Worm (Caenorhabditis elegans) whole organism, young adult: ENCODE results near the gene svh-2.
A peak's percentile ranks its signal among the peaks of the same experiment; 100 is the strongest.

ENCODE experiments used
- B0019.2 ChIP-seq: fragments of 200-800 bp; sonication (Bioruptor generic); conservative IDR thresholded peaks from 2 replicates; pipeline ENCODE4 v1.3.6; 2022; ENCODE audit warnings: missing genetic modification reagents, missing genetic modification characterization, missing compliant biosample characterization
- F37B4.10 ChIP-seq: fragments of 200-800 bp; sonication (Bioruptor generic); IDR thresholded peaks from 2 replicates; pipeline ENCODE4 v1.3.6; 2022; ENCODE audit warnings: missing genetic modification characterization, missing compliant biosample characterization
- F39B2.1 ChIP-seq: fragments of 200-800 bp; sonication (Bioruptor generic); IDR thresholded peaks from 2 replicates; pipeline ENCODE4 v1.3.6; 2022; ENCODE audit warnings: missing genetic modification reagents, missing genetic modification characterization, missing compliant biosample characterization
- Y53F4B.3 ChIP-seq: fragments of 200-800 bp; sonication (Bioruptor generic); IDR thresholded peaks from 2 replicates; pipeline ENCODE4 v1.3.6; 2022; ENCODE audit warnings: missing genetic modification reagents, missing genetic modification characterization, missing compliant biosample characterization
- akir-1 ChIP-seq: fragments of 200-800 bp; sonication (Bioruptor generic); optimal IDR thresholded peaks from 2 replicates; lab custom pipeline; 2018; ENCODE audit warnings: mild to moderate bottlenecking, missing genetic modification characterization, moderate library complexity, missing compliant biosample characterization
- ama-1 ChIP-seq, 3 experiments: fragments of 150-350 bp in 1 of 3; sonication (generic microtip) in 2 of 3; optimal IDR thresholded peaks; 2 replicates each; lab custom pipeline; 2014 to 2018; ENCODE audit warnings: missing biosample characterization in 2 of 3, missing genetic modification characterization in 2 of 3, missing genetic modification reagents in 2 of 3
- aptf-3 ChIP-seq: fragments of 200-800 bp; sonication (Bioruptor generic); IDR thresholded peaks from 2 replicates; pipeline ENCODE4 v1.3.6; 2022; ENCODE audit warnings: missing genetic modification characterization, missing compliant biosample characterization
- cebp-1 ChIP-seq, 2 experiments: fragments of 200-800 bp in 1 of 2; sonication (Bioruptor generic) in 1 of 2; sonication (generic microtip) in 1 of 2; IDR thresholded peaks in 1 of 2; optimal IDR thresholded peaks in 1 of 2; 2 replicates each; pipeline versions ENCODE4 v1.3.6 to Lab custom; 2017 to 2022; ENCODE audit warnings: missing compliant biosample characterization in 2 of 2, missing genetic modification characterization in 2 of 2, mild to moderate bottlenecking in 1 of 2, missing genetic modification reagents in 1 of 2, moderate library complexity in 1 of 2
- ceh-100 ChIP-seq: fragments of 200-800 bp; sonication (Bioruptor generic); IDR thresholded peaks from 2 replicates; pipeline ENCODE4 v1.3.6; 2022; ENCODE audit warnings: missing genetic modification reagents, missing genetic modification characterization, missing compliant biosample characterization
- efl-1 ChIP-seq: fragments of 150-350 bp; optimal IDR thresholded peaks from 2 replicates; lab custom pipeline; 2014; ENCODE audit warnings: missing biosample characterization, missing genetic modification reagents, missing genetic modification characterization
- egl-44 ChIP-seq: fragments of 200-800 bp; sonication (Bioruptor generic); IDR thresholded peaks from 2 replicates; pipeline ENCODE4 v1.3.6; 2022; ENCODE audit warnings: missing genetic modification reagents, missing genetic modification characterization, missing compliant biosample characterization
- egrh-3 ChIP-seq: fragments of 200-800 bp; sonication (Bioruptor generic); IDR thresholded peaks from 2 replicates; pipeline ENCODE4 v1.3.6; 2022; ENCODE audit warnings: missing genetic modification reagents, missing genetic modification characterization, missing compliant biosample characterization
- fkh-3 ChIP-seq: sonication (generic microtip); optimal IDR thresholded peaks from 2 replicates; lab custom pipeline; 2016; ENCODE audit warnings: mild to moderate bottlenecking, missing genetic modification characterization, missing compliant biosample characterization
- hlh-12 ChIP-seq: sonication (generic microtip); optimal IDR thresholded peaks from 2 replicates; lab custom pipeline; 2016; ENCODE audit warnings: missing genetic modification characterization, missing compliant biosample characterization
- hsf-1 ChIP-seq: fragments of 200-800 bp; sonication (Bioruptor generic); IDR thresholded peaks from 2 replicates; pipeline ENCODE4 v1.3.6; 2022; ENCODE audit warnings: missing genetic modification reagents, missing genetic modification characterization, missing compliant biosample characterization
- let-607 ChIP-seq, 2 experiments: fragments of 200-800 bp in 1 of 2; sonication (Bioruptor generic) in 1 of 2; sonication (generic microtip) in 1 of 2; optimal IDR thresholded peaks; 2 replicates each; lab custom pipeline; 2016 to 2018; ENCODE audit warnings: mild to moderate bottlenecking in 2 of 2, missing compliant biosample characterization in 2 of 2, missing genetic modification characterization in 2 of 2, moderate library complexity in 2 of 2, missing genotype in 1 of 2
- lin-35 ChIP-seq, 3 experiments: fragments of 150-350 bp in 2 of 3; sonication (generic microtip) in 1 of 3; optimal IDR thresholded peaks; 2 replicates each; lab custom pipeline; 2014 to 2018; ENCODE audit warnings: missing biosample characterization in 3 of 3, missing genetic modification characterization in 3 of 3, missing genetic modification reagents in 3 of 3
- lin-40 ChIP-seq: sonication (generic microtip); optimal IDR thresholded peaks from 2 replicates; lab custom pipeline; 2016; ENCODE audit warnings: missing genetic modification characterization, mild to moderate bottlenecking, missing compliant biosample characterization, missing genotype, missing genetic modification reagents
- lsy-27 ChIP-seq: sonication (generic microtip); optimal IDR thresholded peaks from 2 replicates; lab custom pipeline; 2017; ENCODE audit warnings: missing genetic modification characterization, mild to moderate bottlenecking, missing compliant biosample characterization, antibody characterized with exemption, missing genotype, borderline replicate concordance; ENCODE audit not compliant: insufficient read depth
- madf-3 ChIP-seq: fragments of 200-800 bp; sonication (Bioruptor generic); IDR thresholded peaks from 2 replicates; pipeline ENCODE4 v1.3.6; 2022; ENCODE audit warnings: missing genetic modification reagents, missing genetic modification characterization, missing compliant biosample characterization
- nfyb-1 ChIP-seq: fragments of 200-800 bp; sonication (Bioruptor generic); IDR thresholded peaks from 2 replicates; pipeline ENCODE4 v1.3.6; 2022; ENCODE audit warnings: missing genetic modification reagents, missing genetic modification characterization, missing compliant biosample characterization
- nhr-80 ChIP-seq: sonication (generic microtip); optimal IDR thresholded peaks from 2 replicates; lab custom pipeline; 2016; ENCODE audit warnings: missing genetic modification characterization, missing compliant biosample characterization
- nhr-90 ChIP-seq: sonication (generic microtip); optimal IDR thresholded peaks from 2 replicates; lab custom pipeline; 2016; ENCODE audit warnings: missing genotype, mild to moderate bottlenecking, missing genetic modification characterization, missing compliant biosample characterization
- pha-4 ChIP-seq: fragments of 150-350 bp; sonication (generic microtip); optimal IDR thresholded peaks from 2 replicates; lab custom pipeline; 2014; ENCODE audit warnings: missing biosample characterization, missing genetic modification reagents, missing genetic modification characterization
- rec-8 ChIP-seq, 2 experiments: sonication (generic microtip); optimal IDR thresholded peaks; 2 replicates each; lab custom pipeline; 2016; ENCODE audit warnings: mild to moderate bottlenecking in 2 of 2, missing genetic modification characterization in 2 of 2, missing genetic modification reagents in 2 of 2, missing genotype in 2 of 2, missing biosample characterization in 1 of 2, missing compliant biosample characterization in 1 of 2, moderate library complexity in 1 of 2
- repo-1 ChIP-seq: sonication (generic microtip); optimal IDR thresholded peaks from 2 replicates; lab custom pipeline; 2017; ENCODE audit warnings: mild to moderate bottlenecking, missing genetic modification characterization, missing compliant biosample characterization
- sdz-38 ChIP-seq: sonication (generic microtip); optimal IDR thresholded peaks from 2 replicates; lab custom pipeline; 2016; ENCODE audit warnings: missing genotype, missing genetic modification characterization, missing compliant biosample characterization
- sea-2 ChIP-seq: fragments of 200-800 bp; sonication (Bioruptor generic); IDR thresholded peaks from 2 replicates; pipeline ENCODE4 v1.3.6; 2022; ENCODE audit warnings: missing genetic modification characterization, missing compliant biosample characterization
- snpc-3.4 ChIP-seq: sonication (generic microtip); optimal IDR thresholded peaks from 2 replicates; lab custom pipeline; 2017; ENCODE audit warnings: missing genetic modification characterization, mild to moderate bottlenecking, missing compliant biosample characterization, antibody characterized with exemption, moderate library complexity, missing genotype, missing genetic modification reagents
- somi-1 ChIP-seq: fragments of 200-800 bp; sonication (Bioruptor generic); optimal IDR thresholded peaks from 2 replicates; lab custom pipeline; 2018; ENCODE audit warnings: mild to moderate bottlenecking, missing genetic modification characterization, missing compliant biosample characterization
- tbp1 ChIP-seq: fragments of 200-800 bp; sonication (Bioruptor generic); optimal IDR thresholded peaks from 2 replicates; lab custom pipeline; 2018; ENCODE audit warnings: mild to moderate bottlenecking, missing genetic modification characterization, missing compliant biosample characterization
- tlf-1 ChIP-seq: fragments of 200-800 bp; sonication (Bioruptor generic); optimal IDR thresholded peaks from 2 replicates; lab custom pipeline; 2018; ENCODE audit warnings: mild to moderate bottlenecking, missing genetic modification characterization, missing compliant biosample characterization
- zfh-2 ChIP-seq: fragments of 200-800 bp; sonication (Bioruptor generic); conservative IDR thresholded peaks from 2 replicates; pipeline ENCODE4 v1.3.6; 2022; ENCODE audit warnings: missing genetic modification reagents, missing genetic modification characterization, missing compliant biosample characterization
- zim-3 ChIP-seq: sonication (generic microtip); optimal IDR thresholded peaks from 2 replicates; lab custom pipeline; 2017; ENCODE audit warnings: mild to moderate bottlenecking, missing genetic modification characterization, moderate library complexity, missing compliant biosample characterization
- ztf-18 ChIP-seq: sonication (generic microtip); optimal IDR thresholded peaks from 2 replicates; lab custom pipeline; 2016; ENCODE audit warnings: missing genotype, mild to moderate bottlenecking, missing genetic modification characterization, missing compliant biosample characterization
- ztf-22 ChIP-seq: fragments of 200-800 bp; sonication (Bioruptor generic); optimal IDR thresholded peaks from 2 replicates; lab custom pipeline; 2018; ENCODE audit warnings: mild to moderate bottlenecking, missing genetic modification characterization, moderate library complexity, missing compliant biosample characterization
- ztf-26 ChIP-seq: sonication (generic microtip); optimal IDR thresholded peaks from 2 replicates; lab custom pipeline; 2017; ENCODE audit warnings: missing genetic modification characterization, missing compliant biosample characterization
- ztf-28 ChIP-seq: fragments of 200-800 bp; sonication (Bioruptor generic); IDR thresholded peaks from 2 replicates; pipeline ENCODE4 v1.3.6; 2022; ENCODE audit warnings: missing genetic modification reagents, missing genetic modification characterization, missing compliant biosample characterization
- ztf-6 ChIP-seq: fragments of 200-800 bp; sonication (Bioruptor generic); IDR thresholded peaks from 2 replicates; pipeline ENCODE4 v1.3.6; 2022; ENCODE audit warnings: missing genetic modification reagents, missing genetic modification characterization, missing compliant biosample characterization

Gene svh-2

ce11 chrX:6511985-6512384 lies 41.1 kb upstream of the svh-2 start, which contains the start of gene ttr-35:
Gene ttr-35 (plus strand): TSS chrX:6512285.
- TF ChIP-seq hsf-1 (GFP tag; lab: Robert Waterston, UW) (no peak), egrh-3 (GFP tag; lab: Robert Waterston, UW) (no peak), lsy-27 (no peak), ztf-26 (tag; lab: Kevin White, UChicago) (no peak), zim-3 (tag; lab: Kevin White, UChicago) (no peak), sea-2 (GFP tag; lab: Robert Waterston, UW) (no peak), lin-35 (GFP tag; optimal IDR thresholded peaks at IDR 0.05; lab: Kevin White, UChicago) (no peak), efl-1 (no peak), F39B2.1 (no peak), fkh-3 (no peak), nfyb-1 (GFP tag; lab: Robert Waterston, UW) (no peak), ztf-18 (tag; lab: Kevin White, UChicago) (no peak), akir-1 (GFP tag; lab: Kevin White, UChicago) (no peak), repo-1 (tag; lab: Kevin White, UChicago) (no peak), ceh-100 (no peak), hlh-12 (tag; lab: Kevin White, UChicago) (no peak)

- TF ChIP-seq ama-1 (optimal IDR thresholded peaks at IDR 0.05; lab: Kevin White, UChicago) (no peak), ama-1 (GFP tag; optimal IDR thresholded peaks at IDR 0.05; lab: Kevin White, UChicago) (no peak), ztf-28 (GFP tag; lab: Robert Waterston, UW) (no peak), rec-8 (tag; optimal IDR thresholded peaks at IDR 0.05; lab: Kevin White, UChicago) (no peak), let-607 (tag; optimal IDR thresholded peaks at IDR 0.05; lab: Kevin White, UChicago) (peak in 1 of 2 experiments; percentile 41), lin-35 (GFP tag; optimal IDR thresholded peaks at IDR 0.05; lab: Kevin White, UChicago) (no peak), nhr-80 (peak; percentile 41)
These were observed 38.6 kb upstream of the svh-2 start for ce11 chrX:6514466-6514865.

ce11 chrX:6515267-6515666 lies 37.8 kb upstream of the svh-2 start:
- TF ChIP-seq zfh-2 (GFP tag; lab: Robert Waterston, UW) (no peak), aptf-3 (0 out of 2 replicates have a peak, but pooled peaks have one; percentile 59), madf-3 (GFP tag; lab: Robert Waterston, UW) (0 out of 2 replicates have a peak, but pooled peaks have one; percentile 38)
- TF ChIP-seq, all 124 proteins: peak for 2

ce11 chrX:6517025-6517770 lies 35.9 kb upstream of the svh-2 start:
- TF ChIP-seq let-607 (tag; optimal IDR thresholded peaks at IDR 0.05; lab: Kevin White, UChicago) (peak in 1 of 2 experiments; percentile 46), Y53F4B.3 (GFP tag; lab: Robert Waterston, UW) (no peak), lin-40 (tag; lab: Kevin White, UChicago) (no peak), rec-8 (tag; optimal IDR thresholded peaks at IDR 0.05; lab: Kevin White, UChicago) (no peak), nhr-80 (peak; percentile 81), cebp-1 (GFP tag; IDR thresholded peaks at IDR 0.05; lab: Robert Waterston, UW) (no peak), cebp-1 (tag; optimal IDR thresholded peaks at IDR 0.05; lab: Kevin White, UChicago) (peak; percentile 32), zfh-2 (GFP tag; lab: Robert Waterston, UW) (peak; percentile 74)
- TF ChIP-seq, all 124 proteins: peak for 4

- TF ChIP-seq let-607 (tag; optimal IDR thresholded peaks at IDR 0.05; lab: Kevin White, UChicago) (peak; percentile 79 to 80), F37B4.10 (GFP tag; lab: Robert Waterston, UW) (0 out of 2 replicates have a peak, but pooled peaks have one; percentile 18), snpc-3.4 (no peak), B0019.2 (GFP tag; lab: Robert Waterston, UW) (no peak), nhr-90 (peak; percentile 22), egl-44 (GFP tag; lab: Robert Waterston, UW) (0 out of 2 replicates have a peak, but pooled peaks have one; percentile 34), tlf-1 (peak; percentile 47), tbp1 (GFP tag; lab: Kevin White, UChicago) (peak; percentile 5), sdz-38 (no peak), fkh-3 (no peak), ztf-6 (GFP tag; lab: Robert Waterston, UW) (no peak), ztf-22 (GFP tag; lab: Kevin White, UChicago) (peak; percentile 41), pha-4 (no peak), somi-1 (GFP tag; lab: Kevin White, UChicago) (no peak)
These were observed 34.5 kb upstream of the svh-2 start, which contains the start of gene ets-4 for ce11 chrX:6518537-6518936. Gene ets-4 (plus strand): TSS chrX:6518883.
